Worm (Caenorhabditis elegans) whole organism, L4/young adult: ENCODE data around the gene F34D6.1.

Experiments
- W03F9.2 ChIP-seq: fragments of 150-350 bp; optimal IDR thresholded peaks from 2 replicates; lab custom pipeline; 2014; ENCODE audit warnings: missing biosample characterization, missing genetic modification characterization
- him-1 ChIP-seq: sonication (generic microtip); optimal IDR thresholded peaks from 2 replicates; lab custom pipeline; 2016; ENCODE audit warnings: missing genotype, missing genetic modification reagents, missing genetic modification characterization, missing compliant biosample characterization

ce11 chrII:2637359-2637758 lies 43.7 kb downstream of the F34D6.1 start, which contains the start of gene F22E5.21:
- TF ChIP-seq him-1 (tag; lab: Kevin White, UChicago): no peak
- no peak for TF ChIP-seq W03F9.2 (tag; lab: Kevin White, UChicago)
